Worm (Caenorhabditis elegans) whole organism, midembryonic: ENCODE data around the gene W08E12.9.

Experiments
- cog-1 ChIP-seq: sonication (generic microtip); optimal IDR thresholded peaks from 2 replicates; lab custom pipeline; 2016; ENCODE audit warnings: missing genetic modification characterization, missing compliant biosample characterization
- flt-1 ChIP-seq: fragments of 200-800 bp; sonication (Bioruptor generic); IDR thresholded peaks from 2 replicates; pipeline ENCODE4 v1.3.6; 2022; ENCODE audit warnings: missing genetic modification characterization, missing compliant biosample characterization
- med-1 ChIP-seq: sonication (generic microtip); optimal IDR thresholded peaks from 2 replicates; lab custom pipeline; 2017; ENCODE audit warnings: missing genetic modification characterization, mild to moderate bottlenecking, missing compliant biosample characterization, antibody characterized with exemption, missing genetic modification reagents; ENCODE audit not compliant: insufficient read depth
- tab-1 ChIP-seq: fragments of 200-800 bp; sonication (Bioruptor generic); IDR thresholded peaks from 2 replicates; pipeline ENCODE4 v1.3.6; 2022; ENCODE audit warnings: missing genetic modification characterization, missing compliant biosample characterization

- TF ChIP-seq flt-1 (GFP tag; lab: Robert Waterston, UW) (no peak), tab-1 (no peak), cog-1 (tag; lab: Kevin White, UChicago) (no peak), med-1 (GFP tag; lab: Kevin White, UChicago) (no peak)
These were observed 1.8 kb downstream of the W08E12.9 start, which contains the start of gene W08E12.2 for ce11 chrIV:3305575-3305974.
